Worm (Caenorhabditis elegans): Measurements from ENCODE around the gene T03G6.3.

- no peak for TF ChIP-seq lin-39 (tag; optimal IDR thresholded peaks at IDR 0.05)
- TF ChIP-seq ama-1 (optimal IDR thresholded peaks at IDR 0.05), result no peak
- no peak for TF ChIP-seq R02D3.7 (tag; optimal IDR thresholded peaks at IDR 0.05)
Observed at ce11 chrX:2641094-2641493, 25.6 kb upstream of the T03G6.3 start.

Measured in whole organism, L2 larva.